Worm (Caenorhabditis elegans) whole organism, young adult: ENCODE results near the gene glt-4.

ENCODE experiments used
- aptf-3 ChIP-seq: fragments of 200-800 bp; sonication (Bioruptor generic); IDR thresholded peaks from 2 replicates; pipeline ENCODE4 v1.3.6; 2022; ENCODE audit warnings: missing genetic modification characterization, missing compliant biosample characterization
- ceh-40 ChIP-seq: fragments of 200-800 bp; sonication (Bioruptor generic); IDR thresholded peaks from 2 replicates; pipeline ENCODE4 v1.3.6; 2022; ENCODE audit warnings: missing genetic modification characterization, missing compliant biosample characterization
- unc-130 ChIP-seq: sonication (generic microtip); optimal IDR thresholded peaks from 2 replicates; lab custom pipeline; 2016; ENCODE audit warnings: missing genetic modification reagents, missing genetic modification characterization, missing compliant biosample characterization

DNA sequence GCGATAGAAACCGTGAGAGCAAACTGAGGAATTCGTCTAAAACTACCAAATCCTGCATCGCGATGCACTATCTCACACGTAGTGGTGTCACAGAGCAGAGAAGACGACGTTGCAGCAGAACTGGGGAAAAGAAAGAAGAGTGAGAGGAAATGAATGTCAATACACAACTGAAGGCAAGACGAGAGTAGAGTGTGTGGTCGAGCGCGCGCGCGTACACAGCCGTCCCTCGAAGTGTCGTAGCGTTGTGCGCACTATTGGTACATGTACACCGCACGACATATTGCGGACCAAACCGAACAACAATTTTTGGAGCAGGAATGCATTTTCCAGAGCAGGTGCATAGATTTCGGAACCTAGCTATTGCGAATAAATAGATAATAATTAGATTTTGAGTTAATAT, 24.9 kb upstream of the glt-4 start:
- TF ChIP-seq ceh-40 (GFP tag; lab: Robert Waterston, UW), result no peak
- no peak for TF ChIP-seq aptf-3 (GFP tag; lab: Robert Waterston, UW)
- no peak for TF ChIP-seq unc-130 (GFP tag; lab: Kevin White, UChicago)
